Worm (Caenorhabditis elegans) whole organism, late embryonic: Measurements from ENCODE around the gene C45G9.8.

Experiments used
- C38D4.7 ChIP-seq: fragments of 200-800 bp; sonication (Bioruptor generic); optimal IDR thresholded peaks from 2 replicates; lab custom pipeline; 2018; ENCODE audit warnings: mild to moderate bottlenecking, missing genetic modification characterization, moderate library complexity, missing compliant biosample characterization
- F13H6.1 ChIP-seq: sonication (generic microtip); optimal IDR thresholded peaks from 2 replicates; lab custom pipeline; 2016; ENCODE audit warnings: missing genetic modification characterization, missing compliant biosample characterization
- K02D7.2 ChIP-seq: sonication (generic microtip); optimal IDR thresholded peaks from 2 replicates; lab custom pipeline; 2017; ENCODE audit warnings: mild to moderate bottlenecking, missing genetic modification characterization, missing compliant biosample characterization
- Y22D7AL.16 ChIP-seq: sonication (generic microtip); optimal IDR thresholded peaks from 2 replicates; lab custom pipeline; 2016; ENCODE audit warnings: missing genetic modification characterization, missing compliant biosample characterization
- ahr-1 ChIP-seq: sonication (generic microtip); optimal IDR thresholded peaks from 2 replicates; lab custom pipeline; 2016; ENCODE audit warnings: missing genetic modification characterization, missing compliant biosample characterization
- ceh-19 ChIP-seq: fragments of 200-800 bp; sonication (Bioruptor generic); optimal IDR thresholded peaks from 2 replicates; lab custom pipeline; 2018; ENCODE audit warnings: mild to moderate bottlenecking, missing genetic modification characterization, missing compliant biosample characterization
- ceh-2 ChIP-seq: sonication (generic microtip); optimal IDR thresholded peaks from 2 replicates; lab custom pipeline; 2016; ENCODE audit warnings: missing genotype, missing genetic modification characterization, missing compliant biosample characterization
- ceh-24 ChIP-seq: sonication (generic microtip); optimal IDR thresholded peaks from 2 replicates; lab custom pipeline; 2016; ENCODE audit warnings: mild to moderate bottlenecking, missing genetic modification characterization, missing compliant biosample characterization
- ceh-31 ChIP-seq: sonication (generic microtip); optimal IDR thresholded peaks from 2 replicates; lab custom pipeline; 2016; ENCODE audit warnings: missing genetic modification characterization, missing compliant biosample characterization
- ceh-34 ChIP-seq: sonication (generic microtip); optimal IDR thresholded peaks from 2 replicates; lab custom pipeline; 2016; ENCODE audit warnings: mild to moderate bottlenecking, missing genetic modification characterization, missing compliant biosample characterization
- ceh-45 ChIP-seq: fragments of 200-800 bp; sonication (Bioruptor generic); IDR thresholded peaks from 2 replicates; pipeline ENCODE4 v1.3.6; 2022; ENCODE audit warnings: missing genetic modification reagents, missing genetic modification characterization, missing compliant biosample characterization
- ceh-6 ChIP-seq: fragments of 200-800 bp; sonication (Bioruptor generic); optimal IDR thresholded peaks from 2 replicates; lab custom pipeline; 2018; ENCODE audit warnings: mild to moderate bottlenecking, missing genetic modification characterization, missing compliant biosample characterization
- che-1 ChIP-seq: sonication (generic microtip); optimal IDR thresholded peaks from 2 replicates; lab custom pipeline; 2016; ENCODE audit warnings: mild to moderate bottlenecking, missing genetic modification characterization, missing compliant biosample characterization
- dmd-4 ChIP-seq: sonication (generic microtip); optimal IDR thresholded peaks from 2 replicates; lab custom pipeline; 2016; ENCODE audit warnings: borderline replicate concordance, missing genetic modification characterization, missing compliant biosample characterization
- dve-1 ChIP-seq: sonication (generic microtip); optimal IDR thresholded peaks from 2 replicates; lab custom pipeline; 2017; ENCODE audit warnings: antibody characterized with exemption, mild to moderate bottlenecking, missing genetic modification characterization, missing compliant biosample characterization
- elt-2 ChIP-seq: sonication (generic microtip); optimal IDR thresholded peaks from 2 replicates; lab custom pipeline; 2016; ENCODE audit warnings: missing genetic modification reagents, missing genetic modification characterization, missing compliant biosample characterization
- elt-4 ChIP-seq: sonication (generic microtip); optimal IDR thresholded peaks from 2 replicates; lab custom pipeline; 2016; ENCODE audit warnings: missing genetic modification characterization, missing compliant biosample characterization
- ets-4 ChIP-seq: sonication (generic microtip); optimal IDR thresholded peaks from 2 replicates; lab custom pipeline; 2016; ENCODE audit warnings: missing genetic modification characterization, missing compliant biosample characterization
- eyg-1 ChIP-seq: sonication (generic microtip); optimal IDR thresholded peaks from 2 replicates; lab custom pipeline; 2016; ENCODE audit warnings: missing genotype, missing genetic modification characterization, missing compliant biosample characterization
- fax-1 ChIP-seq: sonication (generic microtip); optimal IDR thresholded peaks from 2 replicates; lab custom pipeline; 2016; ENCODE audit warnings: missing genotype, missing genetic modification characterization, missing compliant biosample characterization
- fkh-6 ChIP-seq: sonication (generic microtip); optimal IDR thresholded peaks from 2 replicates; lab custom pipeline; 2016; ENCODE audit warnings: missing genetic modification characterization, missing compliant biosample characterization
- gmeb-2 ChIP-seq: sonication (generic microtip); optimal IDR thresholded peaks from 2 replicates; lab custom pipeline; 2016; ENCODE audit warnings: missing genetic modification characterization, inconsistent platforms, missing compliant biosample characterization
- hlh-30 ChIP-seq: sonication (generic microtip); optimal IDR thresholded peaks from 2 replicates; lab custom pipeline; 2017; ENCODE audit warnings: antibody characterized with exemption, missing genetic modification characterization, missing compliant biosample characterization; ENCODE audit not compliant: insufficient read depth
- hlh-8 ChIP-seq: sonication (generic microtip); optimal IDR thresholded peaks from 2 replicates; lab custom pipeline; 2016; ENCODE audit warnings: missing genotype, missing genetic modification characterization, missing compliant biosample characterization
- lin-11 ChIP-seq: fragments of 200-800 bp; sonication (Bioruptor generic); optimal IDR thresholded peaks from 2 replicates; lab custom pipeline; 2018; ENCODE audit warnings: mild to moderate bottlenecking, missing genetic modification characterization, missing compliant biosample characterization
- mec-3 ChIP-seq: sonication (generic microtip); optimal IDR thresholded peaks from 2 replicates; lab custom pipeline; 2016; ENCODE audit warnings: borderline replicate concordance, missing genetic modification characterization, missing compliant biosample characterization
- nhr-232 ChIP-seq: sonication (generic microtip); optimal IDR thresholded peaks from 2 replicates; lab custom pipeline; 2016; ENCODE audit warnings: missing genetic modification characterization, missing compliant biosample characterization
- npax-4 ChIP-seq: sonication (generic microtip); optimal IDR thresholded peaks from 2 replicates; lab custom pipeline; 2016; ENCODE audit warnings: missing genetic modification characterization, missing compliant biosample characterization
- pat-9 ChIP-seq: fragments of 200-800 bp; sonication (Bioruptor generic); optimal IDR thresholded peaks from 2 replicates; lab custom pipeline; 2018; ENCODE audit warnings: mild to moderate bottlenecking, missing genetic modification characterization, moderate library complexity, missing compliant biosample characterization
- pha-2 ChIP-seq: sonication (generic microtip); optimal IDR thresholded peaks from 2 replicates; lab custom pipeline; 2017; ENCODE audit warnings: mild to moderate bottlenecking, missing genetic modification characterization, missing compliant biosample characterization
- pros-1 ChIP-seq: fragments of 150-350 bp; optimal IDR thresholded peaks from 2 replicates; lab custom pipeline; 2014; ENCODE audit warnings: missing biosample characterization, missing genetic modification reagents, missing genetic modification characterization
- ref-2 ChIP-seq: sonication (generic microtip); optimal IDR thresholded peaks from 2 replicates; lab custom pipeline; 2016; ENCODE audit warnings: missing genetic modification characterization, missing compliant biosample characterization
- sox-2 ChIP-seq: fragments of 200-800 bp; sonication (Bioruptor generic); IDR thresholded peaks from 2 replicates; pipeline ENCODE4 v1.3.6; 2022; ENCODE audit warnings: missing genetic modification reagents, missing genetic modification characterization, missing compliant biosample characterization
- sox-4 ChIP-seq: sonication (generic microtip); optimal IDR thresholded peaks from 2 replicates; lab custom pipeline; 2017; ENCODE audit warnings: mild to moderate bottlenecking, missing genetic modification characterization, inconsistent platforms, missing compliant biosample characterization
- syd-9 ChIP-seq: sonication (generic microtip); optimal IDR thresholded peaks from 2 replicates; lab custom pipeline; 2016; ENCODE audit warnings: mild to moderate bottlenecking, missing genetic modification characterization, moderate library complexity, missing compliant biosample characterization
- tbx-2 ChIP-seq: sonication (generic microtip); optimal IDR thresholded peaks from 2 replicates; lab custom pipeline; 2016; ENCODE audit warnings: missing genetic modification characterization, missing compliant biosample characterization
- ttx-3 ChIP-seq: sonication (generic microtip); optimal IDR thresholded peaks from 2 replicates; lab custom pipeline; 2016; ENCODE audit warnings: missing genetic modification reagents, missing genetic modification characterization, missing compliant biosample characterization
- unc-3 ChIP-seq, 2 experiments: fragments of 200-800 bp in 1 of 2; sonication (Bioruptor generic) in 1 of 2; sonication (generic microtip) in 1 of 2; conservative IDR thresholded peaks in 1 of 2; optimal IDR thresholded peaks in 1 of 2; 2 replicates each; pipeline versions ENCODE4 v1.3.6 to Lab custom; 2016 to 2022; ENCODE audit warnings: missing compliant biosample characterization in 2 of 2, missing genetic modification characterization in 2 of 2, missing genetic modification reagents in 1 of 2
- unc-42 ChIP-seq: sonication (generic microtip); optimal IDR thresholded peaks from 2 replicates; lab custom pipeline; 2016; ENCODE audit warnings: missing genotype, missing genetic modification characterization, missing compliant biosample characterization
- zip-5 ChIP-seq: sonication (generic microtip); optimal IDR thresholded peaks from 2 replicates; lab custom pipeline; 2016; ENCODE audit warnings: missing genetic modification characterization, missing compliant biosample characterization
- ztf-16 ChIP-seq: sonication (generic microtip); optimal IDR thresholded peaks from 2 replicates; lab custom pipeline; 2017; ENCODE audit warnings: missing genetic modification characterization, missing compliant biosample characterization

The C45G9.8 gene

ce11 chrIII:5031375-5031836 lies 22.0 kb downstream of the C45G9.8 start (continued):
- TF ChIP-seq dve-1 (peak; percentile 84), dmd-4 (tag; lab: Kevin White, UChicago) (peak; percentile 92), eyg-1 (peak; percentile 80), unc-3 (GFP tag; conservative IDR thresholded peaks at IDR 0.05; lab: Robert Waterston, UW) (peak; percentile 67), unc-3 (tag; optimal IDR thresholded peaks at IDR 0.05; lab: Kevin White, UChicago) (peak; percentile 91), zip-5 (tag; lab: Kevin White, UChicago) (peak; percentile 54), npax-4 (peak; percentile 57), pha-2 (tag; lab: Kevin White, UChicago) (peak; percentile 86), ceh-2 (tag; lab: Kevin White, UChicago) (peak; percentile 72), Y22D7AL.16 (tag; lab: Kevin White, UChicago) (peak; percentile 38), nhr-232 (tag; lab: Kevin White, UChicago) (peak; percentile 81), lin-11 (tag; lab: Kevin White, UChicago) (peak; percentile 77), pros-1 (tag; lab: Kevin White, UChicago) (peak; percentile 24), ceh-24 (tag; lab: Kevin White, UChicago) (peak; percentile 87), ttx-3 (tag; lab: Kevin White, UChicago) (peak; percentile 81), fax-1 (tag; lab: Kevin White, UChicago) (peak; percentile 81), ceh-31 (peak; percentile 81), elt-2 (peak; percentile 95), fkh-6 (tag; lab: Kevin White, UChicago) (peak; percentile 88), K02D7.2 (tag; lab: Kevin White, UChicago) (peak; percentile 86), ahr-1 (tag; lab: Kevin White, UChicago) (peak; percentile 11), ztf-16 (tag; lab: Kevin White, UChicago) (peak; percentile 86), F13H6.1 (tag; lab: Kevin White, UChicago) (peak; percentile 85), mec-3 (tag; lab: Kevin White, UChicago) (peak; percentile 51), hlh-30 (tag; lab: Kevin White, UChicago) (peak; percentile 47), ceh-45 (peak; percentile 87), sox-4 (tag; lab: Kevin White, UChicago) (peak; percentile 75), tbx-2 (tag; lab: Kevin White, UChicago) (peak; percentile 91), syd-9 (tag; lab: Kevin White, UChicago) (peak; percentile 87), unc-42 (tag; lab: Kevin White, UChicago) (peak; percentile 69), ceh-19 (GFP tag; lab: Kevin White, UChicago) (peak; percentile 90), ceh-34 (tag; lab: Kevin White, UChicago) (peak; percentile 96), che-1 (tag; lab: Kevin White, UChicago) (peak; percentile 85), C38D4.7 (GFP tag; lab: Kevin White, UChicago) (peak; percentile 78), ceh-6 (GFP tag; lab: Kevin White, UChicago) (peak; percentile 84)

- no peak for TF ChIP-seq pros-1 (tag; lab: Kevin White, UChicago)
- TF ChIP-seq pat-9 (tag; lab: Kevin White, UChicago) = no peak
- TF ChIP-seq fax-1 (tag; lab: Kevin White, UChicago) = no peak
- no peak for TF ChIP-seq tbx-2 (tag; lab: Kevin White, UChicago)
- TF ChIP-seq eyg-1 = no peak
- TF ChIP-seq ref-2 = no peak
- TF ChIP-seq sox-4 (tag; lab: Kevin White, UChicago) = no peak
- TF ChIP-seq gmeb-2 (tag; lab: Kevin White, UChicago) = no peak
- TF ChIP-seq ceh-34 (tag; lab: Kevin White, UChicago) = no peak
- no peak for TF ChIP-seq elt-4 (tag; lab: Kevin White, UChicago)
- no peak for TF ChIP-seq ets-4 (tag; lab: Kevin White, UChicago)
- TF ChIP-seq mec-3 (tag; lab: Kevin White, UChicago) = no peak
- TF ChIP-seq sox-2 (GFP tag; lab: Robert Waterston, UW) = no peak
- no peak for TF ChIP-seq hlh-8 (tag; lab: Kevin White, UChicago)
Observed at ce11 chrIII:5030629-5031028, 22.8 kb downstream of the C45G9.8 start, which contains the start of gene klp-6. klp-6 (plus strand) TSS chrIII:5030929.
